Worm (Caenorhabditis elegans): Measurements from ENCODE around the gene T13F3.6.

Gene T13F3.6

DNA sequence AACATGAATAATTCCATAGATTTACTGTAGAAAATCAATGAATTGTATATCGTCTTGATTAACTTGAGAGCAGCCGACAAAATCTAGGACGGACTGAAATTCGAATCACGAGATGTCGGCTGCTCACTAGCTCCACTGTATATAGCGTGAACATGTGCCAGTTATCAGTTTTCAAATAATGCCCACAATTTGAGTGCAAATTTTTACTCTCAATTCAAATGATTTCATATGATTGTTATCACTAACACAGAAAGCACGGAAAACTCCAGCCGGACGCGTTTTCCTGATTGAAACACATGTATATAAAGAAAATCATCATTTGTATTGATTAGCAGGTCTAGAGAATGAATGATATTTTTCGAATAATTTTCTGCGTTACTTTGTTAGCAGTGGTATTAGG, 21.4 kb upstream of the T13F3.6 start, which contains the start of gene oac-5:
oac-5 (plus strand) TSS at position 301 of the 400 bp plus-strand sequence.
- no peak for TF ChIP-seq nhr-237 (tag; optimal IDR thresholded peaks at IDR 0.05)

DNA sequence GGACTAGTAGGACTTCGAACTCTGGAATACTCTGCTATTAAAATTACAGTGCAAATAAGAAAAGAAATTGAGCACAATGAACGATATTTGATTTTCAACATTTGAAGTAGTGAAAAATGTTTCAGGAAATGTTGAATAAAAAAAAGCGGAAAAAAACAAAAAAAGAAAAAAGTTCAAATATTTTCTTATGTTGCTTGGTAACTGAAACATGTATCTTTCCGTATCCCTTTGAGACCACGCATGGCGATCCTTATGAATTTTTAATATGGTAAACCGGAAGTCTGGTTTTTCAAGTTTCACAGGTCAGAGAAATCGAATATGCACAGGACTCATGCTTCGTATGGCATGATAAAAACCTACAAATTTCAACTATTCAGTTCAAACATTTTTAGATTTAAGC, 16.6 kb upstream of the T13F3.6 start, which contains the start of gene F28G4.3:
F28G4.3 (minus strand) TSS at position 101 of the 400 bp plus-strand sequence.
- no peak for TF ChIP-seq tbx-8 (GFP tag; optimal IDR thresholded peaks at IDR 0.05)
- TF ChIP-seq snpc-4 (tag; optimal IDR thresholded peaks at IDR 0.05) = no peak
- no peak for TF ChIP-seq unc-62 (GFP tag; optimal IDR thresholded peaks at IDR 0.05)
- TF ChIP-seq ztf-11 (tag; optimal IDR thresholded peaks at IDR 0.05) = no peak
- no peak for TF ChIP-seq pha-4 (tag; optimal IDR thresholded peaks at IDR 0.05)
- no peak for TF ChIP-seq sptf-1 (tag; optimal IDR thresholded peaks at IDR 0.05)
- no peak for TF ChIP-seq elt-1 (tag; optimal IDR thresholded peaks at IDR 0.05; ENCODE audit: borderline replicate concordance, insufficient read depth)

DNA sequence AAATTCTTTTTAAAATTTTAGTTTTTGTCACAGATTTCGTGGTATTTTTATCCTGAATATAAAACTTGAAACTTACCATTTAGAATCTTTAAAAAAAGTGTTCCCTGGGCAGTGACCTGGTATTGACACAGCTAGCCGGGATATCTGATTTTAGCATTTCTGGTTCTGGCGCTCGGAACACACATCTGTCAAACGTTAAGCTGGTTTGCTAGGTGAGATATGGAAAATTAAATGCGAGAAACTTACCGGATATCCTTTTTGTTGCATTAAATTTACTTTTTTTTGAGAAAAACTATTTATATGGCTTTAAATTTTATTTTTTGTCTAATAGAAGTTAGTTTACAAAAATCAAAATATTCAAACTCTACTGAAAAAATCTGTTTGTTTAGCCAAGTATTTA, 14.8 kb upstream of the T13F3.6 start, which contains the start of gene F28G4.4:
F28G4.4 (minus strand) TSS at position 101 of the 400 bp plus-strand sequence.
- TF ChIP-seq flh-1 (GFP tag; optimal IDR thresholded peaks at IDR 0.05) (no peak), elt-1 (tag; optimal IDR thresholded peaks at IDR 0.05; ENCODE audit: borderline replicate concordance, insufficient read depth) (no peak), ceh-39 (tag; optimal IDR thresholded peaks at IDR 0.05) (no peak), sptf-1 (tag; optimal IDR thresholded peaks at IDR 0.05) (no peak), bed-3 (GFP tag; optimal IDR thresholded peaks at IDR 0.05) (no peak), unc-120 (tag; optimal IDR thresholded peaks at IDR 0.05; ENCODE audit: poor library complexity, severe bottlenecking) (no peak), elt-3 (tag; optimal IDR thresholded peaks at IDR 0.05) (no peak)

DNA sequence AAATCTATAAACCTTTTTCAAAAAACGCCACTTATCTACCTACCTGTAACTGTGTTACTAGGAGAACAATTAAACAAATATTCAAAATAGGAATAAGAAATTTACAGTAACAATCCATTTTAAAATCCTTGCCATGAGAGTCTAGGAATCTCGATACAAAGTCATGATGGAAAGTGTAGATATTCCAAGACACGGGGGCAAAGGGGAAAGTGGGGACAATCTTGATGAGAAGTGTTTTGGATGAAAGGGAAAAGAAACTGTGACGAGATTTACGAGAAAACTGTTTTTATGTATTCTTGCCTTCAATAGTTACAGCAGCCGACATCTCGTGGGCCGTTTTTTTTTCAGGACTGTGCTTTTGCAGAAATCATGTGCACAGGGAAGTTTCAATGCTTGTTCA, 11.1 kb upstream of the T13F3.6 start, which contains the start of gene F28G4.2:
F28G4.2 (minus strand) TSS at position 175 of the 400 bp plus-strand sequence.
- TF ChIP-seq pha-4 (tag; optimal IDR thresholded peaks at IDR 0.05) (no peak), snpc-4 (tag; optimal IDR thresholded peaks at IDR 0.05) (no peak), nhr-2 (tag; optimal IDR thresholded peaks at IDR 0.05) (no peak), lsy-2 (tag; optimal IDR thresholded peaks at IDR 0.05) (no peak), nhr-28 (tag; optimal IDR thresholded peaks at IDR 0.05) (no peak), elt-1 (tag; optimal IDR thresholded peaks at IDR 0.05; ENCODE audit: borderline replicate concordance, insufficient read depth) (peak; percentile 63), mls-2 (tag; optimal IDR thresholded peaks at IDR 0.05) (no peak)

DNA sequence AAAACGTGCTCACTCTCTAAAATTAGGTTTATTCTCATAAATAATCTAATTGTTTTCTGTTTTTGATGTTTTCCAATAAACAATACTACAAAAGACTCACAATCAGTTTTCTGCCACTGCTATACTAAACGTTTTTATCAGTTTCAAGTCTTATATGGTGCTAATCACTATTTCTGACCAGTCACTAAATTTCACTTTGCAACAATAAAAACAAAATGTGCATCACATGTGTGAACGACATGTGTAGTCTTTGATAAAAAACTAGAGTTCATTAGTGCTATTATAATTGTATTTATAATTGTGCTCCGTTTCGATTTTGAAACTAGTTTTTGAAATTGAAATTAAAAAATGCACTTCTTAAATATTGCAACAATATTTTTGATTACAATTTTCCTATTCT, 6.9 kb upstream of the T13F3.6 start, which contains the start of gene cyp-37B1:
cyp-37B1 (plus strand) TSS at position 199 of the 400 bp plus-strand sequence.
- TF ChIP-seq ceh-83 (GFP tag; optimal IDR thresholded peaks at IDR 0.05) = no peak
- TF ChIP-seq nhr-76 (tag; optimal IDR thresholded peaks at IDR 0.05) = no peak
- TF ChIP-seq sem-2 (GFP tag; optimal IDR thresholded peaks at IDR 0.05) = no peak
- no peak for TF ChIP-seq bed-3 (GFP tag; optimal IDR thresholded peaks at IDR 0.05)
- no peak for TF ChIP-seq mab-5 (tag; optimal IDR thresholded peaks at IDR 0.05)
- no peak for TF ChIP-seq lsy-2 (tag; optimal IDR thresholded peaks at IDR 0.05)
- no peak for TF ChIP-seq tbx-8 (GFP tag; optimal IDR thresholded peaks at IDR 0.05)
- no peak for TF ChIP-seq ham-2 (GFP tag; optimal IDR thresholded peaks at IDR 0.05)
- TF ChIP-seq nhr-28 (tag; optimal IDR thresholded peaks at IDR 0.05) = no peak
- no peak for TF ChIP-seq drap-1 (GFP tag; optimal IDR thresholded peaks at IDR 0.05)
- no peak for TF ChIP-seq ztf-11 (tag; optimal IDR thresholded peaks at IDR 0.05)
- no peak for TF ChIP-seq sptf-1 (tag; optimal IDR thresholded peaks at IDR 0.05)
- no peak for TF ChIP-seq hlh-1 (tag; optimal IDR thresholded peaks at IDR 0.05)

DNA sequence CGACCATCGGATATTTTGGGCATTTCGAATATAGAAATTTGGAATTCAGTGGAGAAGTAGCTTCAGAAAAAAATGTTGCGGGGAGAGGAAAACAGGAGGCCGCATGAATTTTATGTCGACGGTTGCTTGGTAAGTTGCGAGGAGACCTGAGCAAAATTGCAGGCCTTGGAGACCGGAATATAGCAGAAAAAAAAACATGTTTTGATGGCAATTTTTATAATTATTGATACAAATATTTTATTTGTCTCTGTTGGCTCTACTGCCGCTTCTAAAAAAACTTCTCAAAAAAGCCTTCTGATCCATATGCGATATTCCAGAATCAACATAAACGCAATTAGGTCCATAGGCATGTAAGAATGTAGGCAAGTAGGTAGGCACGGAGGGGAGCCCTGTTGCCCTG, 4.3 kb upstream of the T13F3.6 start, which contains the start of gene pacl-1:
pacl-1 (minus strand) TSS at position 101 of the 400 bp plus-strand sequence.
- TF ChIP-seq nhr-2 (tag; optimal IDR thresholded peaks at IDR 0.05) (no peak), ceh-39 (tag; optimal IDR thresholded peaks at IDR 0.05) (no peak), bed-3 (GFP tag; optimal IDR thresholded peaks at IDR 0.05) (no peak), sem-2 (GFP tag; optimal IDR thresholded peaks at IDR 0.05) (no peak), zip-8 (tag; optimal IDR thresholded peaks at IDR 0.05) (no peak)

DNA sequence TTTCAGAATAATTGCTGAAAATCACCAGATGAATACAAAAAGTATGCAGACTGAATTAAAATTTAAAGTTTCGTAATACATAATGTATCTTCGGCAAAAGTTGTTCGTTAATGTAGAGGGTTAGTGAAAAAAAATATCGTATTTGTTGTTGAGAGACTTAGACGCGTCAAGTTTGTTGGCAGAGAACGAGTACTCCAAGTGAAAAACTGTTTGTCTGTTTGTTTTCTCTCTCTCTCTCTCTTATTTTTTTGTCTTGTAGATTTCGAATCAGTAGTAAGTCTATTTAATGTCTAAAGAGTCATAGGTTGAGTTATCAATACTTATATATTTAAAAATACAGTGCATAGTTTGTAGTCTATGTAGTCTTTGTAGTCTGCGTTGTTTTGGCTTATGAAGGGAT, 1.5 kb downstream of the T13F3.6 start, which contains the start of the genes fbxa-2 and T13F3.8:
fbxa-2 (minus strand) TSS at position 101 of the 400 bp plus-strand sequence.
T13F3.8 (plus strand) TSS at position 245 of the 400 bp plus-strand sequence.
- TF ChIP-seq elt-3 (tag; optimal IDR thresholded peaks at IDR 0.05) (no peak), nhr-28 (tag; optimal IDR thresholded peaks at IDR 0.05) (no peak), nhr-76 (tag; optimal IDR thresholded peaks at IDR 0.05) (no peak), lin-13 (tag; optimal IDR thresholded peaks at IDR 0.05) (no peak), M03D4.4 (tag; optimal IDR thresholded peaks at IDR 0.05) (no peak), unc-39 (tag; optimal IDR thresholded peaks at IDR 0.05) (no peak), drap-1 (GFP tag; optimal IDR thresholded peaks at IDR 0.05) (no peak), mab-5 (tag; optimal IDR thresholded peaks at IDR 0.05) (no peak), mep-1 (tag; optimal IDR thresholded peaks at IDR 0.05) (no peak)
